Fruit fly (Drosophila melanogaster): ENCODE data around the gene Ggt-1.

The Ggt-1 gene

dm6 chrX:18506639-18507528 lies 5.4 kb downstream of the Ggt-1 start (continued):
- TF ChIP-seq tx (GFP tag; optimal IDR thresholded peaks at IDR 0.05) = peak; percentile 71
- TF ChIP-seq CG5180 (GFP tag; optimal IDR thresholded peaks at IDR 0.05) = peak; percentile 99
- peak; percentile 74 for TF ChIP-seq CG18476 (GFP tag; optimal IDR thresholded peaks at IDR 0.05)
- peak; percentile 46 for TF ChIP-seq ssp (GFP tag; IDR thresholded peaks at IDR 0.05)
- peak; percentile 41 for TF ChIP-seq wek (GFP tag; optimal IDR thresholded peaks at IDR 0.05)
- peak; percentile 60 for TF ChIP-seq CG9609 (GFP tag; optimal IDR thresholded peaks at IDR 0.05)
- peak; percentile 10 for TF ChIP-seq nerfin-1 (tag; optimal IDR thresholded peaks at IDR 0.05)
- peak; percentile 62 for TF ChIP-seq cato (GFP tag; optimal IDR thresholded peaks at IDR 0.05; ENCODE audit: borderline replicate concordance)
- peak; percentile 31 for TF ChIP-seq CG1529 (GFP tag; optimal IDR thresholded peaks at IDR 0.05)
- TF ChIP-seq ap (GFP tag; IDR thresholded peaks at IDR 0.05) = peak; percentile 76
- TF ChIP-seq CG12299 (tag; optimal IDR thresholded peaks at IDR 0.05) = no peak
- no peak for TF ChIP-seq Dref (GFP tag; IDR thresholded peaks at IDR 0.05)
- TF ChIP-seq Max (GFP tag; optimal IDR thresholded peaks at IDR 0.05) = peak; percentile 61
- TF ChIP-seq CG6683 (GFP tag; optimal IDR thresholded peaks at IDR 0.05) = peak; percentile 57
- peak; percentile 46 for TF ChIP-seq CoRest (tag; optimal IDR thresholded peaks at IDR 0.05)
- TF ChIP-seq HmgZ (tag; optimal IDR thresholded peaks at IDR 0.05) = peak; percentile 3
- TF ChIP-seq unc-4 (GFP tag; IDR thresholded peaks at IDR 0.05; ENCODE audit: partially characterized antibody) = no peak
- TF ChIP-seq CG17361 (GFP tag; IDR thresholded peaks at IDR 0.05) = peak; percentile 81
- TF ChIP-seq CG12744 (GFP tag; optimal IDR thresholded peaks at IDR 0.05) = peak; percentile 70
- TF ChIP-seq jigr1 (GFP tag; IDR thresholded peaks at IDR 0.05) = no peak
- peak; percentile 62 for TF ChIP-seq Spps (tag; optimal IDR thresholded peaks at IDR 0.05)
- peak; percentile 85 for TF ChIP-seq so (GFP tag; IDR thresholded peaks at IDR 0.05)
- TF ChIP-seq CG12104 (GFP tag; optimal IDR thresholded peaks at IDR 0.05) = peak; percentile 65
- peak; percentile 24; the same call in 1 of the 2 replicates for TF ChIP-seq CG8765 (GFP tag; IDR thresholded peaks at IDR 0.05)
- peak; percentile 68 for TF ChIP-seq CG4854 (GFP tag; optimal IDR thresholded peaks at IDR 0.05)
- TF ChIP-seq CG7372 (GFP tag; IDR thresholded peaks at IDR 0.05) = peak; percentile 43; the same call in 1 of the 2 replicates
- TF ChIP-seq wor (GFP tag; IDR thresholded peaks at IDR 0.05) = peak; percentile 53
- 0 out of 2 replicates have a peak, but pooled peaks have one; percentile 24 for TF ChIP-seq CkIIα-i1 (GFP tag; IDR thresholded peaks at IDR 0.05)
- peak; percentile 73 for TF ChIP-seq CG12219 (GFP tag; optimal IDR thresholded peaks at IDR 0.05)
- TF ChIP-seq tll (GFP tag; optimal IDR thresholded peaks at IDR 0.05) = no peak
- TF ChIP-seq slbo (GFP tag; IDR thresholded peaks at IDR 0.05) = peak; percentile 75
- peak; percentile 83 for TF ChIP-seq CG7786 (GFP tag; optimal IDR thresholded peaks at IDR 0.05)
- no peak for TF ChIP-seq yki (optimal IDR thresholded peaks at IDR 0.05)
- TF ChIP-seq CG34376 (GFP tag; optimal IDR thresholded peaks at IDR 0.05) = no peak
- TF ChIP-seq CG43689 (GFP tag; IDR thresholded peaks at IDR 0.05) = peak; percentile 41
- no peak for TF ChIP-seq B-H2 (GFP tag; optimal IDR thresholded peaks at IDR 0.05)
- peak; percentile 74 for TF ChIP-seq CG5245 (GFP tag; optimal IDR thresholded peaks at IDR 0.05)
- peak; percentile 90 for TF ChIP-seq Awh (GFP tag; IDR thresholded peaks at IDR 0.05)
- no peak for TF ChIP-seq grn (GFP tag; optimal IDR thresholded peaks at IDR 0.05)
- peak; percentile 63 for TF ChIP-seq grau (tag; optimal IDR thresholded peaks at IDR 0.05)
- TF ChIP-seq Aef1 (GFP tag; IDR thresholded peaks at IDR 0.05) = peak; percentile 61
- TF ChIP-seq Tbp (GFP tag; optimal IDR thresholded peaks at IDR 0.05) = peak; percentile 0
- peak; percentile 83 for TF ChIP-seq cg (GFP tag; optimal IDR thresholded peaks at IDR 0.05)
- TF ChIP-seq insv (GFP tag; optimal IDR thresholded peaks at IDR 0.05) = no peak
- TF ChIP-seq CG11398 (GFP tag; optimal IDR thresholded peaks at IDR 0.05) = peak; percentile 48
- peak; percentile 51; the same call in 2 of the 3 replicates for TF ChIP-seq croc (GFP tag; conservative IDR thresholded peaks at IDR 0.05)
- TF ChIP-seq CG18011 (GFP tag; optimal IDR thresholded peaks at IDR 0.05) = peak; percentile 68
- no peak for TF ChIP-seq gt (GFP tag; IDR thresholded peaks at IDR 0.05)
- peak; percentile 80 for TF ChIP-seq CG2120 (GFP tag; optimal IDR thresholded peaks at IDR 0.05)

Data from whole organism, embryonic.